Fruit fly (Drosophila melanogaster) whole organism, wandering third instar larva: Measurements from ENCODE around the gene CG31013.

Source experiments
- dl ChIP-seq, 2 experiments: fragments of 175-275, 200-275 bp in 1 of 2; fragments of 200-275 bp in 1 of 2; sonication (Bioruptor generic); optimal IDR thresholded peaks; lab custom pipeline; 2018; ENCODE audit warnings: mild to moderate bottlenecking in 2 of 2, missing biosample characterization in 2 of 2, missing genetic modification characterization in 2 of 2, moderate library complexity in 2 of 2; ENCODE audit not compliant: partially characterized antibody in 2 of 2, insufficient read depth in 1 of 2
- dsf ChIP-seq: sonication (Bioruptor generic); optimal IDR thresholded peaks from 2 replicates; lab custom pipeline; 2016; ENCODE audit warnings: missing biosample characterization, missing genetic modification characterization, borderline replicate concordance
- ey ChIP-seq: fragments of 200-800 bp; sonication (Bioruptor generic); optimal IDR thresholded peaks from 2 replicates; lab custom pipeline; 2016; ENCODE audit warnings: missing biosample characterization, missing genetic modification characterization
- h ChIP-seq: fragments of 200-800 bp; sonication (Bioruptor generic); optimal IDR thresholded peaks from 3 replicates; lab custom pipeline; 2016; ENCODE audit warnings: missing biosample characterization, mild to moderate bottlenecking, missing genetic modification characterization
- lola ChIP-seq: fragments of >200 bp; optimal IDR thresholded peaks from 2 replicates; lab custom pipeline; 2017; ENCODE audit warnings: missing biosample characterization, missing genetic modification characterization
- usp ChIP-seq: fragments of >200 bp; optimal IDR thresholded peaks from 2 replicates; lab custom pipeline; 2017; ENCODE audit warnings: missing biosample characterization, missing genetic modification characterization

DNA sequence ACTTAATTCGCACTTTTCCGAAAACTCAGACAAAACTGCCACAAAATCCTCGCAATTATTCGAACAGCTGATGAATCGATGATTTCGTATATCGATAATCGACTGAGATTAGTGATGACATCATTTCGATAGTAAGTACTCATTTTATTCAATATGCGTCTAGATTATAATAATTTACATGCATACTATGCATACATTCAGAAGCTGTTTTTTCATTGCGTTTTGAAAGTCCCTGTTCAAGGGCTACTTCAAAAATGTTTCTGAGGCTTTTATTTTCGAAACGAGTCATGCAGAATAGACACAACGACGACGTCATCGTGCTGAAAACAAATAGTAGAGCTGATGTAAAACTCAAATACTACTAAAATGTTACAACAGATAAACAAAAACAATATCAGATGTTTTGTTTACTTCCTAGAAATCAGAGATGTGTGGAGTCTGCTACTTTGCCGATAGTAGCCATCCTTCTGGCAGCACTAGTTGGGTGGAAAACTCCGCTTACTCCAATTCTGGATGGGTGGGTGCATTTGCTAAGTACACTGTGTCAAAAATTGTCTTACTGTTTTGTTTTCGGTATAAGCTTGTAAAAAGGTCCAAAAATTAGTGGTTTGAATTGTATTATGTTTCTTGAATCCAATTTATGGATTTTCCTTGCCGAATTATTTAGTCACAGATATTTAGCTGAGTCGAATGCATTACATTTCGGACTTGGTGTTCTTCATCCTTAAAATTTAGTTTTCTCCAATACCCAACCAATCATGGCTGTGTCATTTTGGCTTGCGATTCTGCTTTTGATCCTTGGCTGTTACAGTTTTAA, 44.0 kb downstream of the CG31013 start, which contains the start of the genes CG2246 and CG31021:
- no peak for TF ChIP-seq dl (GFP tag; optimal IDR thresholded peaks at IDR 0.05; lab: Kevin White, UChicago; ENCODE audit: insufficient read depth in 1 of 2, partially characterized antibody in 2 of 2)
- TF ChIP-seq dsf = peak; percentile 17
- peak; percentile 54 for TF ChIP-seq h (GFP tag; lab: Kevin White, UChicago)
- peak; percentile 29 for TF ChIP-seq ey (GFP tag; lab: Kevin White, UChicago)
- TF ChIP-seq usp = no peak
- no peak for TF ChIP-seq lola (GFP tag; lab: Kevin White, UChicago)
